Worm (Caenorhabditis elegans) whole organism, late embryonic: ENCODE results near the gene bus-18.

Experiments
- C08G9.2 ChIP-seq: sonication (generic microtip); optimal IDR thresholded peaks from 2 replicates; lab custom pipeline; 2016; ENCODE audit warnings: mild to moderate bottlenecking, missing genetic modification characterization, moderate library complexity, missing compliant biosample characterization
- F13H6.1 ChIP-seq: sonication (generic microtip); optimal IDR thresholded peaks from 2 replicates; lab custom pipeline; 2016; ENCODE audit warnings: missing genetic modification characterization, missing compliant biosample characterization
- K02D7.2 ChIP-seq: sonication (generic microtip); optimal IDR thresholded peaks from 2 replicates; lab custom pipeline; 2017; ENCODE audit warnings: mild to moderate bottlenecking, missing genetic modification characterization, missing compliant biosample characterization
- K09A11.1 ChIP-seq: sonication (generic microtip); optimal IDR thresholded peaks from 2 replicates; lab custom pipeline; 2017; ENCODE audit warnings: antibody characterized with exemption, mild to moderate bottlenecking, missing genetic modification characterization, missing compliant biosample characterization; ENCODE audit not compliant: insufficient read depth
- Y22D7AL.16 ChIP-seq: sonication (generic microtip); optimal IDR thresholded peaks from 2 replicates; lab custom pipeline; 2016; ENCODE audit warnings: missing genetic modification characterization, missing compliant biosample characterization
- ahr-1 ChIP-seq: sonication (generic microtip); optimal IDR thresholded peaks from 2 replicates; lab custom pipeline; 2016; ENCODE audit warnings: missing genetic modification characterization, missing compliant biosample characterization
- ceh-22 ChIP-seq: sonication (generic microtip); optimal IDR thresholded peaks from 2 replicates; lab custom pipeline; 2017; ENCODE audit warnings: missing biosample characterization, missing genetic modification characterization
- ceh-30 ChIP-seq: fragments of 150-350 bp; optimal IDR thresholded peaks from 2 replicates; lab custom pipeline; 2014; ENCODE audit warnings: missing biosample characterization, missing genetic modification characterization
- ceh-31 ChIP-seq: sonication (generic microtip); optimal IDR thresholded peaks from 2 replicates; lab custom pipeline; 2016; ENCODE audit warnings: missing genetic modification characterization, missing compliant biosample characterization
- ceh-34 ChIP-seq: sonication (generic microtip); optimal IDR thresholded peaks from 2 replicates; lab custom pipeline; 2016; ENCODE audit warnings: mild to moderate bottlenecking, missing genetic modification characterization, missing compliant biosample characterization
- ceh-45 ChIP-seq: fragments of 200-800 bp; sonication (Bioruptor generic); IDR thresholded peaks from 2 replicates; pipeline ENCODE4 v1.3.6; 2022; ENCODE audit warnings: missing genetic modification reagents, missing genetic modification characterization, missing compliant biosample characterization
- ceh-48 ChIP-seq: sonication (generic microtip); optimal IDR thresholded peaks from 2 replicates; lab custom pipeline; 2016; ENCODE audit warnings: missing genetic modification characterization, inconsistent platforms, missing compliant biosample characterization
- ceh-6 ChIP-seq: fragments of 200-800 bp; sonication (Bioruptor generic); optimal IDR thresholded peaks from 2 replicates; lab custom pipeline; 2018; ENCODE audit warnings: mild to moderate bottlenecking, missing genetic modification characterization, missing compliant biosample characterization
- dve-1 ChIP-seq: sonication (generic microtip); optimal IDR thresholded peaks from 2 replicates; lab custom pipeline; 2017; ENCODE audit warnings: antibody characterized with exemption, mild to moderate bottlenecking, missing genetic modification characterization, missing compliant biosample characterization
- elt-2 ChIP-seq: sonication (generic microtip); optimal IDR thresholded peaks from 2 replicates; lab custom pipeline; 2016; ENCODE audit warnings: missing genetic modification reagents, missing genetic modification characterization, missing compliant biosample characterization
- ets-4 ChIP-seq: sonication (generic microtip); optimal IDR thresholded peaks from 2 replicates; lab custom pipeline; 2016; ENCODE audit warnings: missing genetic modification characterization, missing compliant biosample characterization
- fkh-6 ChIP-seq: sonication (generic microtip); optimal IDR thresholded peaks from 2 replicates; lab custom pipeline; 2016; ENCODE audit warnings: missing genetic modification characterization, missing compliant biosample characterization
- gmeb-2 ChIP-seq: sonication (generic microtip); optimal IDR thresholded peaks from 2 replicates; lab custom pipeline; 2016; ENCODE audit warnings: missing genetic modification characterization, inconsistent platforms, missing compliant biosample characterization
- hlh-30 ChIP-seq: sonication (generic microtip); optimal IDR thresholded peaks from 2 replicates; lab custom pipeline; 2017; ENCODE audit warnings: antibody characterized with exemption, missing genetic modification characterization, missing compliant biosample characterization; ENCODE audit not compliant: insufficient read depth
- hlh-6 ChIP-seq: sonication (generic microtip); optimal IDR thresholded peaks from 2 replicates; lab custom pipeline; 2016; ENCODE audit warnings: missing genotype, missing genetic modification characterization, missing compliant biosample characterization
- lin-11 ChIP-seq: fragments of 200-800 bp; sonication (Bioruptor generic); optimal IDR thresholded peaks from 2 replicates; lab custom pipeline; 2018; ENCODE audit warnings: mild to moderate bottlenecking, missing genetic modification characterization, missing compliant biosample characterization
- madf-2 ChIP-seq: sonication (generic microtip); optimal IDR thresholded peaks from 2 replicates; lab custom pipeline; 2017; ENCODE audit warnings: missing genetic modification characterization, missing compliant biosample characterization
- mec-3 ChIP-seq: sonication (generic microtip); optimal IDR thresholded peaks from 2 replicates; lab custom pipeline; 2016; ENCODE audit warnings: borderline replicate concordance, missing genetic modification characterization, missing compliant biosample characterization
- nfya-1 ChIP-seq: sonication (generic microtip); optimal IDR thresholded peaks from 2 replicates; lab custom pipeline; 2017; ENCODE audit warnings: missing genetic modification characterization, mild to moderate bottlenecking, missing compliant biosample characterization, antibody characterized with exemption, moderate library complexity
- npax-4 ChIP-seq: sonication (generic microtip); optimal IDR thresholded peaks from 2 replicates; lab custom pipeline; 2016; ENCODE audit warnings: missing genetic modification characterization, missing compliant biosample characterization
- odd-2 ChIP-seq: sonication (generic microtip); optimal IDR thresholded peaks from 2 replicates; lab custom pipeline; 2017; ENCODE audit warnings: antibody characterized with exemption, mild to moderate bottlenecking, missing genetic modification characterization, missing compliant biosample characterization
- pha-2 ChIP-seq: sonication (generic microtip); optimal IDR thresholded peaks from 2 replicates; lab custom pipeline; 2017; ENCODE audit warnings: mild to moderate bottlenecking, missing genetic modification characterization, missing compliant biosample characterization
- pha-4 ChIP-seq: fragments of 150-350 bp; optimal IDR thresholded peaks from 2 replicates; lab custom pipeline; 2018; ENCODE audit warnings: missing biosample characterization, missing genetic modification reagents, missing genetic modification characterization
- pros-1 ChIP-seq: fragments of 150-350 bp; optimal IDR thresholded peaks from 2 replicates; lab custom pipeline; 2014; ENCODE audit warnings: missing biosample characterization, missing genetic modification reagents, missing genetic modification characterization
- ref-2 ChIP-seq: sonication (generic microtip); optimal IDR thresholded peaks from 2 replicates; lab custom pipeline; 2016; ENCODE audit warnings: missing genetic modification characterization, missing compliant biosample characterization
- rnt-1 ChIP-seq: sonication (generic microtip); optimal IDR thresholded peaks from 2 replicates; lab custom pipeline; 2016; ENCODE audit warnings: missing genetic modification characterization, missing compliant biosample characterization
- sox-4 ChIP-seq: sonication (generic microtip); optimal IDR thresholded peaks from 2 replicates; lab custom pipeline; 2017; ENCODE audit warnings: mild to moderate bottlenecking, missing genetic modification characterization, inconsistent platforms, missing compliant biosample characterization
- tbx-2 ChIP-seq: sonication (generic microtip); optimal IDR thresholded peaks from 2 replicates; lab custom pipeline; 2016; ENCODE audit warnings: missing genetic modification characterization, missing compliant biosample characterization
- tbx-7 ChIP-seq: sonication (generic microtip); optimal IDR thresholded peaks from 2 replicates; lab custom pipeline; 2016; ENCODE audit warnings: missing genotype, missing genetic modification characterization, missing compliant biosample characterization
- ttx-3 ChIP-seq: sonication (generic microtip); optimal IDR thresholded peaks from 2 replicates; lab custom pipeline; 2016; ENCODE audit warnings: missing genetic modification reagents, missing genetic modification characterization, missing compliant biosample characterization
- unc-3 ChIP-seq, 2 experiments: fragments of 200-800 bp in 1 of 2; sonication (Bioruptor generic) in 1 of 2; sonication (generic microtip) in 1 of 2; conservative IDR thresholded peaks in 1 of 2; optimal IDR thresholded peaks in 1 of 2; 2 replicates each; pipeline versions ENCODE4 v1.3.6 to Lab custom; 2016 to 2022; ENCODE audit warnings: missing compliant biosample characterization in 2 of 2, missing genetic modification characterization in 2 of 2, missing genetic modification reagents in 1 of 2
- unc-42 ChIP-seq: sonication (generic microtip); optimal IDR thresholded peaks from 2 replicates; lab custom pipeline; 2016; ENCODE audit warnings: missing genotype, missing genetic modification characterization, missing compliant biosample characterization
- unc-55 ChIP-seq: sonication (generic microtip); optimal IDR thresholded peaks from 2 replicates; lab custom pipeline; 2017; ENCODE audit warnings: missing biosample characterization, missing genetic modification reagents, missing genetic modification characterization
- zip-5 ChIP-seq: sonication (generic microtip); optimal IDR thresholded peaks from 2 replicates; lab custom pipeline; 2016; ENCODE audit warnings: missing genetic modification characterization, missing compliant biosample characterization

bus-18 gene

DNA sequence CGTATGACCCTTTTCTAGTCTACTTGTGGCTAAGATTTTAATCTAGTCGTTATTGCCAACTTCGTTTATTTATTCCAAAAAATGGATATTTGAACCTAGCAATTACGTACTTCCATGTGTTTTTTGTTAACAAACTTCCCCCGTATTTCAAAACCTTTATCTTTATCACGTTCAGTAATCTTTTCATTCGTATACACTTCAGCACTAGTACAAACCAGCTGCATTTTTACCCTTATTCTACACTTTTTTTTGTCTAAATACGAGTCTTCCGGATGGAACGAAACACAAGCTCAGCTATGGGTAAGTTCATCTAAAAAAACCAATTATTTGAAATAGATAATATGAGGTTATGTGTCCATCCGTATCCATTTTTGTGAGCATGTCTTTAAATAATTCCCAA, 16.0 kb downstream of the bus-18 start, which contains the start of gene D2023.1:
Gene D2023.1, plus strand, starts transcription at position 77 of the 400 bp plus-strand sequence.
- no peak for TF ChIP-seq dve-1
- TF ChIP-seq rnt-1 (tag; lab: Kevin White, UChicago): no peak
- TF ChIP-seq ceh-45: no peak
- no peak for TF ChIP-seq Y22D7AL.16 (tag; lab: Kevin White, UChicago)
- TF ChIP-seq pha-4 (tag; lab: Kevin White, UChicago): no peak
- TF ChIP-seq ceh-34: no peak
- TF ChIP-seq C08G9.2 (tag; lab: Kevin White, UChicago): no peak
- TF ChIP-seq hlh-30: no peak
- TF ChIP-seq ceh-30 (tag; lab: Kevin White, UChicago): no peak

- TF ChIP-seq unc-55 (GFP tag; lab: Kevin White, UChicago) (no peak), rnt-1 (tag; lab: Kevin White, UChicago) (no peak), elt-2 (no peak), zip-5 (tag; lab: Kevin White, UChicago) (no peak), ceh-6 (GFP tag; lab: Kevin White, UChicago) (no peak), madf-2 (no peak), tbx-7 (tag; lab: Kevin White, UChicago) (no peak), sox-4 (no peak), ets-4 (tag; lab: Kevin White, UChicago) (no peak), K09A11.1 (tag; lab: Kevin White, UChicago) (no peak), pros-1 (tag; lab: Kevin White, UChicago) (no peak), unc-42 (no peak)
Observed at ce11 chrV:11794172-11794571, 20.7 kb downstream of the bus-18 start.

DNA sequence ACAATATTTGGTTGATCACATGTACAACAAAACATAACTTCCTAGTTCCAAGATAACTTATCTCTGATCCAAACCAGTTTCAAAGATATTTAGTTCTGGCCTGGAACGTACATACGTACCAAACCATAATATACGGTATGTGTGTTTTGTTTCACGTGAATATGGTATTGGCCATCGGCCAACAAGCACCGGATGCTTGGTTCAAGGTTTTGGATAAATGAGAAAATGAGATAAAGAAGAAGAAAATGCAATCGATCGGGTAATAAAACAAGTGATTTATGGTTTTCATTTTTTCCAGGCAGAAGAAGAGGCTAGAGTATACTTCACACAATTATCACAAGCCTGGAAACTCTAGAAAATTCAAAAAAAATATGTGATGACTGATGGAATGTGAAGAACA, 21.8 kb downstream of the bus-18 start:
- no peak for TF ChIP-seq odd-2 (tag; lab: Kevin White, UChicago)
- no peak for TF ChIP-seq lin-11 (tag; lab: Kevin White, UChicago)
- TF ChIP-seq ceh-22: no peak
- no peak for TF ChIP-seq gmeb-2 (tag; lab: Kevin White, UChicago)
- no peak for TF ChIP-seq pha-4 (tag; lab: Kevin White, UChicago)
- no peak for TF ChIP-seq F13H6.1
- no peak for TF ChIP-seq pha-2
- no peak for TF ChIP-seq fkh-6 (tag; lab: Kevin White, UChicago)
- TF ChIP-seq K02D7.2 (tag; lab: Kevin White, UChicago): no peak
- no peak for TF ChIP-seq unc-3 (GFP tag; conservative IDR thresholded peaks at IDR 0.05; lab: Robert Waterston, UW)
- no peak for TF ChIP-seq unc-3 (tag; optimal IDR thresholded peaks at IDR 0.05; lab: Kevin White, UChicago)
- TF ChIP-seq ceh-45: no peak
- TF ChIP-seq tbx-2 (tag; lab: Kevin White, UChicago): no peak
- no peak for TF ChIP-seq dve-1

DNA sequence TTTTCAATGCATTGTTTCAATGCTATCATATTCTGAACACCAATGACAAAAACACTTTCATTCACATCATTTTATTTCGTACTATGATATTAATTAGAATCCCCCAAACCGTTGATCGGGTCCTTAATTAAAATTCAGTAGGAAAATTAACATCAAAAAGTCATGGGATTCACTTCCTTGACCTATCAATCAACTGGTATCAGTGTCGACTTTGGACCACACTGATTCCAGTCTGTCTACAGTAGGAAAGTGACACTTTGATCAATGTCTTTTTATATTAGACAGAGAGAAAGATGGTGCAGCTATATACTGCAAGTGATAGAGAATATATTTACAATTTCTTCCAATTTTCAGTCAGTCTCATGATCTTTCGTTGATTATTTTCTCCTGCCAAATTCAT, 22.8 kb downstream of the bus-18 start:
- TF ChIP-seq ref-2 (tag; lab: Kevin White, UChicago): no peak
- TF ChIP-seq ahr-1 (tag; lab: Kevin White, UChicago): no peak
- TF ChIP-seq ceh-30 (tag; lab: Kevin White, UChicago): no peak
- TF ChIP-seq ceh-45: no peak
- no peak for TF ChIP-seq nfya-1 (tag; lab: Kevin White, UChicago)
- TF ChIP-seq hlh-6 (tag; lab: Kevin White, UChicago): no peak
- no peak for TF ChIP-seq unc-3 (GFP tag; conservative IDR thresholded peaks at IDR 0.05; lab: Robert Waterston, UW)
- TF ChIP-seq unc-3 (tag; optimal IDR thresholded peaks at IDR 0.05; lab: Kevin White, UChicago): no peak
- TF ChIP-seq npax-4 (tag; lab: Kevin White, UChicago): no peak
- TF ChIP-seq ceh-31 (tag; lab: Kevin White, UChicago): no peak
- no peak for TF ChIP-seq ceh-48
- no peak for TF ChIP-seq mec-3 (tag; lab: Kevin White, UChicago)
- no peak for TF ChIP-seq ttx-3 (tag; lab: Kevin White, UChicago)
